Fruit fly (Drosophila melanogaster): Measurements from ENCODE around the gene CG45544.

Gene CG45544

DNA sequence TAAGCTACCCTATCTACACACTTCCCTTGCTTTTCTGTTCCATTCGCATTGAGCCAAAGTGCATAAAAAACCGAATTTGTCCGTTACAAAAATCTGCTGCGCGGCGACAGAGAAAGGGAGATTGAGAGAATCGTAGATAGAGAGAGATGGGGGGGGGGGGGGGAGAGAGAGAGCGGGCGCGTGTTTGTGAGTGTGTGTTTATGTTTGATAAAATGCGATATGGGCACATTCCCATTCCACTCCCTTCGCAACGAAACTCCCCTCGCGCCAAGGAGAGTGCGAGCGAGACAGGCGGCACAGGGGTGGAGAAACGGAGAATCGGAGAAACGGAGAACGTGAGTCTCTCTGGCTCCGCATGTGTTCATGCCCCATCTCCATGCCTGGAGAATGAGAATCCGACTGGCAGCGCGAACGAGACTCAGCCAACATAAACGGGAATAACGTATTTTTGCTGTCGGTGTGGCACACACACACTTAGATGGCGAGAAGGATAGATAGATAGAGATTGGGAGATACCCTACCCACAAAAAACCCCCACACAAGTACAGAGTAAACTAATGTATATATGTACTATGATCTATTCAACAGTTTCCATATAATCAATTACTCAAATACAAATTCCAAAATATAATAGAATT lies 31.2 kb downstream of the CG45544 start:
- no peak for TF ChIP-seq Myc (optimal IDR thresholded peaks at IDR 0.05)
- no peak for TF ChIP-seq insv (optimal IDR thresholded peaks at IDR 0.05)

- TF ChIP-seq ttk (optimal IDR thresholded peaks at IDR 0.05) (no peak), Sin3A (optimal IDR thresholded peaks at IDR 0.05) (no peak), h (optimal IDR thresholded peaks at IDR 0.05) (no peak), insv (optimal IDR thresholded peaks at IDR 0.05) (no peak), psq (optimal IDR thresholded peaks at IDR 0.05) (no peak), Myc (optimal IDR thresholded peaks at IDR 0.05) (no peak)
Observed at dm6 chr3R:29290588-29291530, 34.6 kb downstream of the CG45544 start.

DNA sequence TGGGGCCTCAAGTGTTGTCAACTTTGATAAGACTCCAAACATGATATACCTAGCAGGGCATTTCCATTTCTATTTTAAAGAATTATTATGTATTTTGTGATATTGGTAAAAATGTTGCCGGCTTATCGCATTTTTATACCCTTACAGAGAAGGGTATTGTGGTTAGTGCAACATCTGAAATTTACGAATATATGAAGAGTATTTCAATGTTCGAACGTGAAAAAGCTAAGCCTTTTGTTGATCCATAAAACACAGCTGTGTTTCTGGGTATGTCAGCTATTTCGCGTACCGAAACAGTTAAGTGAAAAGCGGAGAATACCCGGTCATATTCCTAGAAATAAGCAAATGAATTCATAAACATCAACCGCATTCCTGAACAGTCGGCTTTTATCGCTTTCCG lies 35.6 kb downstream of the CG45544 start:
- TF ChIP-seq ttk (optimal IDR thresholded peaks at IDR 0.05) (no peak), insv (optimal IDR thresholded peaks at IDR 0.05) (no peak), h (optimal IDR thresholded peaks at IDR 0.05) (no peak), Sin3A (optimal IDR thresholded peaks at IDR 0.05) (no peak), Myc (optimal IDR thresholded peaks at IDR 0.05) (no peak), psq (optimal IDR thresholded peaks at IDR 0.05) (no peak)

dm6 chr3R:29293457-29293856 lies 37.2 kb downstream of the CG45544 start:
- TF ChIP-seq Myc (optimal IDR thresholded peaks at IDR 0.05) = no peak
- TF ChIP-seq Sin3A (optimal IDR thresholded peaks at IDR 0.05) = no peak
- TF ChIP-seq h (optimal IDR thresholded peaks at IDR 0.05) = no peak
- TF ChIP-seq ttk (optimal IDR thresholded peaks at IDR 0.05) = no peak
- no peak for TF ChIP-seq insv (optimal IDR thresholded peaks at IDR 0.05)
- no peak for TF ChIP-seq psq (optimal IDR thresholded peaks at IDR 0.05)

dm6 chr3R:29297080-29297479 lies 40.8 kb downstream of the CG45544 start, which contains the start of gene CG14506:
Gene CG14506, minus strand, starts transcription at chr3R:29297180.
- TF ChIP-seq psq (optimal IDR thresholded peaks at IDR 0.05) = no peak
- TF ChIP-seq h (optimal IDR thresholded peaks at IDR 0.05) = no peak
- TF ChIP-seq insv (optimal IDR thresholded peaks at IDR 0.05) = no peak
- TF ChIP-seq Sin3A (optimal IDR thresholded peaks at IDR 0.05) = no peak
- no peak for TF ChIP-seq ttk (optimal IDR thresholded peaks at IDR 0.05)
- TF ChIP-seq Myc (optimal IDR thresholded peaks at IDR 0.05) = no peak

dm6 chr3R:29297815-29298214 lies 41.5 kb downstream of the CG45544 start:
- no peak for TF ChIP-seq Myc (optimal IDR thresholded peaks at IDR 0.05)
- TF ChIP-seq h (optimal IDR thresholded peaks at IDR 0.05) = no peak
- no peak for TF ChIP-seq ttk (optimal IDR thresholded peaks at IDR 0.05)
- TF ChIP-seq Sin3A (optimal IDR thresholded peaks at IDR 0.05) = no peak
- TF ChIP-seq insv (optimal IDR thresholded peaks at IDR 0.05) = no peak
- no peak for TF ChIP-seq psq (optimal IDR thresholded peaks at IDR 0.05)

DNA sequence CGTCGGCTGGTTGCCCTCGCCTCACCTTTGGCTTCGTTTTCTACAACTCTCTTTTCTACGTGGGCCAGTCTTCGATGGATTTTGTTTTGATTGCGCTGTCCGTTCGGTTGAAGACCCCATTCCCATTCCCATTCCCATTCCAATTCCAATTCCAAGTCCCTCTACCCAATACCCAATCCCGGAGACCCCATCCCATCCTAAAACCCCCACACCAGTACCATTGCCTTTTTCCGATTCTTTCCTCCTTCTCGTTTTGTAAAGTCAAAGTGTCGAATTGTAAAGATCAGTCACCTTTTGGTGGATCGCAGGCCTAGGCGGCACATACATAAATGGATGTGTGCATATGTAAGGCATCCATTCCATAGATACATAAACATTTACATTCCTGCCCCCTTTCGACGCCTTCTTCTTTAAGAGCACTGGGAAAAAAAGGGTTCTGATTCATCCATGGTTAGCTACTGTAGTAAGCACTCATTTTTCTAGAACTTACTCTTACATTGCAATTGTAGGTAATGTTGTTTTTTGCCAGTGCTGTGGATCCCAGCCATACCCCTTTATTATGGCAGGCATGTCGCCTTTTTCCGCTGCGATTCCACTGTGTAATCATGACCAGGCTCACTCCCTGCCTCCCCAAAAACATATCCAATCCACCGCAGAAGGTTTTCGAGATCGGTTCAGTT lies 43.6 kb downstream of the CG45544 start:
- TF ChIP-seq h (optimal IDR thresholded peaks at IDR 0.05) = no peak
- TF ChIP-seq psq (optimal IDR thresholded peaks at IDR 0.05) = no peak
- no peak for TF ChIP-seq ttk (optimal IDR thresholded peaks at IDR 0.05)
- TF ChIP-seq Myc (optimal IDR thresholded peaks at IDR 0.05) = no peak
- no peak for TF ChIP-seq Sin3A (optimal IDR thresholded peaks at IDR 0.05)
- TF ChIP-seq insv (optimal IDR thresholded peaks at IDR 0.05) = no peak

dm6 chr3R:29304094-29304493 lies 47.8 kb downstream of the CG45544 start:
- no peak for TF ChIP-seq Sin3A (optimal IDR thresholded peaks at IDR 0.05)

All from Kc167 (cell line).